Worm (Caenorhabditis elegans): ENCODE data around the gene F54D1.6.

ce11 chrIV:11273151-11273550 lies 14.5 kb upstream of the F54D1.6 start, which contains the start of gene gtl-2:
- TF ChIP-seq ama-1 (optimal IDR thresholded peaks at IDR 0.05) = no peak
- no peak for TF ChIP-seq sea-1 (GFP tag; conservative IDR thresholded peaks at IDR 0.05)
- no peak for TF ChIP-seq hmbx-1 (tag; optimal IDR thresholded peaks at IDR 0.05)
- TF ChIP-seq aly-1 (tag; optimal IDR thresholded peaks at IDR 0.05) = no peak
- no peak for TF ChIP-seq ceh-36 (tag; optimal IDR thresholded peaks at IDR 0.05)
- TF ChIP-seq flt-1 (GFP tag; IDR thresholded peaks at IDR 0.05) = no peak
- no peak for TF ChIP-seq tbx-11 (GFP tag; IDR thresholded peaks at IDR 0.05)
- no peak for TF ChIP-seq tra-4 (tag; optimal IDR thresholded peaks at IDR 0.05)
